Worm (Caenorhabditis elegans) whole organism, midembryonic: Measurements from ENCODE around the gene F20D6.12.

Experiments
- T22C8.4 ChIP-seq: fragments of 200-800 bp; sonication (Bioruptor generic); IDR thresholded peaks from 2 replicates; pipeline ENCODE4 v1.3.6; 2022; ENCODE audit warnings: missing genetic modification characterization, missing compliant biosample characterization
- cog-1 ChIP-seq: sonication (generic microtip); optimal IDR thresholded peaks from 2 replicates; lab custom pipeline; 2016; ENCODE audit warnings: missing genetic modification characterization, missing compliant biosample characterization
- flt-1 ChIP-seq: fragments of 200-800 bp; sonication (Bioruptor generic); IDR thresholded peaks from 2 replicates; pipeline ENCODE4 v1.3.6; 2022; ENCODE audit warnings: missing genetic modification characterization, missing compliant biosample characterization
- klf-2 ChIP-seq: fragments of 200-800 bp; sonication (Bioruptor generic); conservative IDR thresholded peaks from 2 replicates; pipeline ENCODE4 v1.3.6; 2022; ENCODE audit warnings: missing genetic modification reagents, missing genetic modification characterization, missing compliant biosample characterization
- med-1 ChIP-seq: sonication (generic microtip); optimal IDR thresholded peaks from 2 replicates; lab custom pipeline; 2017; ENCODE audit warnings: missing genetic modification characterization, mild to moderate bottlenecking, missing compliant biosample characterization, antibody characterized with exemption, missing genetic modification reagents; ENCODE audit not compliant: insufficient read depth
- ref-1 ChIP-seq: fragments of 200-800 bp; sonication (Bioruptor generic); conservative IDR thresholded peaks from 2 replicates; pipeline ENCODE4 v1.3.6; 2022; ENCODE audit warnings: missing genetic modification reagents, missing genetic modification characterization, missing compliant biosample characterization
- tab-1 ChIP-seq: fragments of 200-800 bp; sonication (Bioruptor generic); IDR thresholded peaks from 2 replicates; pipeline ENCODE4 v1.3.6; 2022; ENCODE audit warnings: missing genetic modification characterization, missing compliant biosample characterization
- ztf-23 ChIP-seq: fragments of 200-800 bp; sonication (Bioruptor generic); IDR thresholded peaks from 2 replicates; pipeline ENCODE4 v1.3.6; 2022; ENCODE audit warnings: missing genetic modification reagents, missing genetic modification characterization, missing compliant biosample characterization
- ztf-29 ChIP-seq: fragments of 200-800 bp; sonication (Bioruptor generic); IDR thresholded peaks from 2 replicates; pipeline ENCODE4 v1.3.6; 2022; ENCODE audit warnings: missing genetic modification reagents, missing genetic modification characterization, missing compliant biosample characterization

The F20D6.12 gene

ce11 chrV:8155743-8156142 lies 34.2 kb downstream of the F20D6.12 start:
- TF ChIP-seq ztf-29 (GFP tag; lab: Robert Waterston, UW), result no peak
- TF ChIP-seq ref-1, result no peak
- TF ChIP-seq klf-2, result no peak
- no peak for TF ChIP-seq med-1 (GFP tag; lab: Kevin White, UChicago)
- TF ChIP-seq T22C8.4 (GFP tag; lab: Robert Waterston, UW), result no peak
- no peak for TF ChIP-seq tab-1 (GFP tag; lab: Robert Waterston, UW)
- no peak for TF ChIP-seq ztf-23
- TF ChIP-seq cog-1 (tag; lab: Kevin White, UChicago), result no peak
- no peak for TF ChIP-seq flt-1 (GFP tag; lab: Robert Waterston, UW)

DNA sequence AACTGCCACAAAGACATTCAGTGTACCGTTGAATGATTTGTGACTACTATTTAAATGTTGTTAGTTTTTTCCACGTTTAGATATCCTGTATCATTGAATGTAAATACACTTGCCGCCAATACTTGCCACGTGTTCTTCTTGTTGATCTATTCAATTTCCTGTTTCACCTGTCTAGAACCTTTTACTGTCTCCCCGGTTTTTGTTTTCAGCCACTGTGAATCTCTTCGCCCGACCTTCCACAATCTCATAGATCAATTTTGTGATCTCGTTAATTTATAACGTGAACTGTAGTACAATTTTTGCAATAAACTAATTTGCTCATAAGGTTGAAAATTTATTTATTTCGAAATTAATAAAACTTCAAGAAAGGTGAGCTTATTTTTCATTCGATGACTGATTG lies 44.6 kb downstream of the F20D6.12 start, which contains the start of gene D1014.13:
D1014.13 (plus strand) TSS at position 301 of the 400 bp plus-strand sequence.
- no peak for TF ChIP-seq cog-1 (tag; lab: Kevin White, UChicago)
- no peak for TF ChIP-seq tab-1 (GFP tag; lab: Robert Waterston, UW)

DNA sequence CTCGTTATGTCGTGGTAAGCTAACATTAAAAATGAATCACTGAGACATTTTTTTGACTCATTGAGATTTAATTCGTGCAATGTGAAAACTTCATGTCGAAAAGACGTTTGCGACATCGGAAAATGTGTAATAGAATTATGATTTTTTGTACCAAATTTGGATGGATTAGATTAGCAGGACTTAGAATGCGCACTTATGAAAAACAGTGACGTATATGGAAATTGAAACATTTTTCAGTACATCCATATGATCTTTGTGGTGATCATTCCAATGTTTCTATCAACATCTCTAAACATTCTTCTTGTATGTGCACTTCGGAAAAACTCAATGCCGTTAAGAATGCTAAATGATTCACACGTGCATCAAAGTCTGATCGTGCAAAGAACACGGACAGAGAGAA lies 45.4 kb downstream of the F20D6.12 start:
- TF ChIP-seq ztf-29 (GFP tag; lab: Robert Waterston, UW) (no peak), T22C8.4 (GFP tag; lab: Robert Waterston, UW) (no peak), ztf-23 (no peak), flt-1 (GFP tag; lab: Robert Waterston, UW) (no peak), klf-2 (no peak), ref-1 (no peak), cog-1 (tag; lab: Kevin White, UChicago) (no peak), tab-1 (GFP tag; lab: Robert Waterston, UW) (no peak), med-1 (GFP tag; lab: Kevin White, UChicago) (no peak)

DNA sequence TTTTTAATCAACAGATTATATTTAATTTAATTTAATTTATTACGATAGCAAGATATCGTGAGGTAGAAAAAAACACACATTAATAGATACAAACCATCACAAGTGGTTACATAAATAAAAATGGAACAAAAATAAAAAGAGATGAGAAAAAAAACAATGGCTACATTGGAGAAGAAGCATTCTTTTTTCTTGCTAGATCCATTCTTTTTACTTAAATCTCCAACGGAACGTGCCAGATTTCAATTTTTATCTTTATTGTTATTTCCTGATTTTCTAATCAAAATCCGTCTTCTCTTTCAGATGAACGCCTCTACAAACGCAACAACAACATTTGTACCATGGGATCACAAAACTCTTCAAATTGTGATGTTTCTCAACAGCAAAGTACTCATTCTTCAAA lies 46.3 kb downstream of the F20D6.12 start, which contains the start of gene D1014.2:
D1014.2 (plus strand) TSS at position 301 of the 400 bp plus-strand sequence.
- TF ChIP-seq tab-1 (GFP tag; lab: Robert Waterston, UW) (no peak), ztf-23 (no peak), flt-1 (GFP tag; lab: Robert Waterston, UW) (no peak), klf-2 (no peak), cog-1 (tag; lab: Kevin White, UChicago) (no peak), ref-1 (no peak), T22C8.4 (GFP tag; lab: Robert Waterston, UW) (no peak), med-1 (GFP tag; lab: Kevin White, UChicago) (no peak), ztf-29 (GFP tag; lab: Robert Waterston, UW) (no peak)
